Fruit fly (Drosophila melanogaster): Measurements from ENCODE around the gene CG9213.

The CG9213 gene

DNA sequence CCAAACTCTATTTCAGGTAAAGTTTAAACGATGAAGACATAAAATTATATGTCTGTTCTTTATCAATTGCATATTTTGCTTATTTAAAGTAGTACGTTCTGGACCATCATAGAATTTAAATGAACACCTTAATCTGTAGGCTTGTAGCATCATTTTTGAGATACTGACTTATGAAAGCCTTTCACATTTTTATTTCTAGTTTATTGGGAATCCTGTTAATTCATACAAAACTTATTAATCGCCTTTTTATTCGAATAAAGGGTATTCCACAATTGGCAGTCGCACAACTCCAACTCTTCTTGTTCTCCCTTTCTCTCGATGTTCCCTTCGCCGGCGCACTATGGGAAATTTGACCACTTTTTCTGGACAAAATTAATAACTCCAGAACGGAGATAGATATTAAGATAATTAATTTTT is 21.9 kb downstream of the CG9213 start:
- TF ChIP-seq Vsx2 (GFP tag; optimal IDR thresholded peaks at IDR 0.05; ENCODE audit: partially characterized antibody) (no peak), jim (GFP tag; optimal IDR thresholded peaks at IDR 0.05) (no peak), Dif (GFP tag; optimal IDR thresholded peaks at IDR 0.05; ENCODE audit: partially characterized antibody) (no peak), fru (GFP tag; optimal IDR thresholded peaks at IDR 0.05) (peak; percentile 62), woc (GFP tag; optimal IDR thresholded peaks at IDR 0.05) (peak; percentile 86), tai (GFP tag; optimal IDR thresholded peaks at IDR 0.05) (no peak), HLH106 (tag; optimal IDR thresholded peaks at IDR 0.05) (peak; percentile 40), ey (GFP tag; optimal IDR thresholded peaks at IDR 0.05) (peak; percentile 40), Abd-B (GFP tag; optimal IDR thresholded peaks at IDR 0.05) (no peak), psq (GFP tag; optimal IDR thresholded peaks at IDR 0.05) (peak; percentile 59), CrebA (GFP tag; optimal IDR thresholded peaks at IDR 0.05; ENCODE audit: borderline replicate concordance) (no peak), br (GFP tag; optimal IDR thresholded peaks at IDR 0.05) (peak; percentile 18), rgr (GFP tag; optimal IDR thresholded peaks at IDR 0.05) (peak; percentile 28), OdsH (GFP tag; optimal IDR thresholded peaks at IDR 0.05) (peak; percentile 54), h (GFP tag; optimal IDR thresholded peaks at IDR 0.05) (peak; percentile 45), Sp1 (GFP tag; optimal IDR thresholded peaks at IDR 0.05) (peak; percentile 30), foxo (GFP tag; optimal IDR thresholded peaks at IDR 0.05) (peak in 1 of 2 experiments; percentile 62), pan (optimal IDR thresholded peaks at IDR 0.05) (no peak), dl (GFP tag; optimal IDR thresholded peaks at IDR 0.05; ENCODE audit: insufficient read depth in 1 of 2, partially characterized antibody in 2 of 2) (no peak), dmrt93B (GFP tag; optimal IDR thresholded peaks at IDR 0.05) (peak; percentile 21)

DNA sequence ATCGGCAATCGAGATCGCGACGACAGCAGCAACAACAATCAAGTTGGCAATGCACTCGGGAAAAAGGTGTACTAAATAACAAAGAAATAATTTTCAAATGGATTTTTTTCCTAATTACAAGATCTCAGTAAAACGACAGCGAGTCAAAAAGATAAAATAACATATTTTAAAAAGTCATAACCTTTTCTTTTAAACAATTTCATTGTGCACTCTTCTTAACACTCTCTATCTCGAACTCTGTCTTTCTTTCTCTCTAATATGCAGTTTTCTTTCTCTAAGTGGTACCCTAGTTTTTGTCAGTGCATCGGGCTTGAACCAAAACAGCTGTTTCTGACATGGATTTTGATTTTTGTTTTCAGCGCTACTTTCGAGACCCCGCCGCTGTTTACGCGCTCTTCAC is 25.3 kb downstream of the CG9213 start:
- no peak for TF ChIP-seq woc (GFP tag; optimal IDR thresholded peaks at IDR 0.05)
- TF ChIP-seq lola (GFP tag; optimal IDR thresholded peaks at IDR 0.05), result no peak
- TF ChIP-seq br (GFP tag; optimal IDR thresholded peaks at IDR 0.05), result peak; percentile 29
- peak; percentile 62 for TF ChIP-seq rgr (GFP tag; optimal IDR thresholded peaks at IDR 0.05)
- peak; percentile 70 for TF ChIP-seq h (GFP tag; optimal IDR thresholded peaks at IDR 0.05)
- TF ChIP-seq Rel (GFP tag; optimal IDR thresholded peaks at IDR 0.05), result no peak
- peak; percentile 16 for TF ChIP-seq Rel (tag; optimal IDR thresholded peaks at IDR 0.05)
- peak; percentile 70 for TF ChIP-seq sv (GFP tag; optimal IDR thresholded peaks at IDR 0.05)
- peak; percentile 66 for TF ChIP-seq Sp1 (GFP tag; optimal IDR thresholded peaks at IDR 0.05)
- peak; percentile 38 for TF ChIP-seq dmrt93B (GFP tag; optimal IDR thresholded peaks at IDR 0.05)
- TF ChIP-seq HLH106 (tag; optimal IDR thresholded peaks at IDR 0.05), result peak; percentile 73
- TF ChIP-seq psq (GFP tag; optimal IDR thresholded peaks at IDR 0.05), result peak; percentile 44
- TF ChIP-seq fru (GFP tag; optimal IDR thresholded peaks at IDR 0.05), result peak; percentile 61
- no peak for TF ChIP-seq usp (GFP tag; optimal IDR thresholded peaks at IDR 0.05)
- TF ChIP-seq OdsH (GFP tag; optimal IDR thresholded peaks at IDR 0.05), result peak; percentile 28
- peak; percentile 23 for TF ChIP-seq Hnf4 (GFP tag; optimal IDR thresholded peaks at IDR 0.05)
- peak; percentile 53 for TF ChIP-seq ey (GFP tag; optimal IDR thresholded peaks at IDR 0.05)
- TF ChIP-seq foxo (GFP tag; optimal IDR thresholded peaks at IDR 0.05), result peak in 1 of 2 experiments; percentile 50
- no peak for TF ChIP-seq N (GFP tag; optimal IDR thresholded peaks at IDR 0.05)
- no peak for TF ChIP-seq GATAd (GFP tag; optimal IDR thresholded peaks at IDR 0.05)

DNA sequence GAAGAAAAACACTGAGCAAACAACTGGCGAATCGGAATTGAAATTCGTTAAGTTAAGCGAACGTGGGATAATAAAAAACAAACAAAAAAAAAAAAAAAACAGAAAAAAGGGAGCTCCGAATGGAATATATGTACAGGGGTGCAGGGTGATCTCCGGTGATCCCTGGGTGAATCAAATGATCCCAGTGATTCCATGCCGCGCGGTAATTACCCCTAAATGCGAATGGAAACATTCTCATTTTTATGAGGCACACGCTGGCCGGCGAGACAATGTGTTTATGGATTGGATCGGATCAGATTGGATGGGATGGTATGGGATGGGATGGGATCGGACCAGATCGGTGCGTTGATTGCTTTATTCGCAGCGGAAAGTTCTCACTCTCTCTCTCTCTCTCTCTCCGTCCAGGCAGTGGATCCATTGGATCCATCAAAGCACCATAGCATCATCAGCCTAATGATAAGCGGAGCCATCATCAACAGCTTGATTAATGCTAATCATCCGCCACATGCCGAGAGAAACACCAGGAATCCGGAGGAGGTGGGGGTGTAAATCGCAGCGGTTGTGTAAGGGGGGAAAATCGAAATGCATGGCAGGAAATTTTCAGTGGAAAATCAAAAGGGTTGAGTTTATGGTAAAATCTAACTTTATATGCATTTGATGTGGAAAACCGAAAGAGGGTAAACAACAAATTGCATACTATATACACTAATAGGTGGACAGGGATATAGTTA is 28.7 kb downstream of the CG9213 start:
- TF ChIP-seq foxo (GFP tag; optimal IDR thresholded peaks at IDR 0.05), result no peak
- no peak for TF ChIP-seq Hnf4 (GFP tag; optimal IDR thresholded peaks at IDR 0.05)
- TF ChIP-seq Rel (GFP tag; optimal IDR thresholded peaks at IDR 0.05), result no peak
- TF ChIP-seq Rel (tag; optimal IDR thresholded peaks at IDR 0.05), result peak; percentile 76
- no peak for TF ChIP-seq Hr83 (GFP tag; optimal IDR thresholded peaks at IDR 0.05; ENCODE audit: poor library complexity, severe bottlenecking)
- TF ChIP-seq Myc (optimal IDR thresholded peaks at IDR 0.05), result no peak
- peak; percentile 1 for TF ChIP-seq psq (GFP tag; optimal IDR thresholded peaks at IDR 0.05)

DNA sequence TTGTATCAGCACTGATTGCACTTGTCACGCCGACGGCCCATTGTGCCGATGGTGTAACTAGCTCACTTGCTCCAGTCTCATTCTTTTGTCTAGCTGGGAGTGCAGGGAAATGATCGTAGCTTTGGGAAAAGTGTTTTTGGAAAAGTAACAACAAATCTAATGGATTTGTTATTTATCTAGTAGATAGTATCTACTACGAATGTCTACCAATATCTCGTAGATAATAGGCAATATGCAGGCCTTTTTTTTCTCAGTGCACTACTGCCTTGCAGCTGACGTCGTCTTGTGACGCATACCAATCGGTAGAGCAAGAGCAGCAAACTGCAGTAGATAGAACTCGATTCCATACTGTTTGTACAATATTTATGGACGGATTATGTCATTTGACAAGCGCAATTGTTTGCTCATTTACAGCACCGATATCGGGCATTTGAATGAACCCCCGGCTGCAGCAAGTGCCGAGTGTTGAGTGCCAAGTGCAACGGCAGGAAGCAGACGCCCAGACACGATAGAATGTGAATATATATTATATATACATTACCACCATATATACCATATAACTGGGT is 30.8 kb downstream of the CG9213 start:
- TF ChIP-seq N (GFP tag; optimal IDR thresholded peaks at IDR 0.05) (no peak), OdsH (GFP tag; optimal IDR thresholded peaks at IDR 0.05) (no peak), brk (GFP tag; optimal IDR thresholded peaks at IDR 0.05) (no peak), dsf (GFP tag; optimal IDR thresholded peaks at IDR 0.05; ENCODE audit: borderline replicate concordance) (no peak), Hr83 (GFP tag; optimal IDR thresholded peaks at IDR 0.05; ENCODE audit: poor library complexity, severe bottlenecking) (no peak), Jra (GFP tag; optimal IDR thresholded peaks at IDR 0.05) (no peak), CG9705 (GFP tag; optimal IDR thresholded peaks at IDR 0.05) (no peak), br (GFP tag; optimal IDR thresholded peaks at IDR 0.05) (no peak), rgr (GFP tag; optimal IDR thresholded peaks at IDR 0.05) (no peak), Hr78 (GFP tag; optimal IDR thresholded peaks at IDR 0.05) (no peak)

Data from whole organism, wandering third instar larva.